Worm (Caenorhabditis elegans) whole organism, L3 larva: ENCODE measurements around the gene tbc-1.

ENCODE experiments used
- eor-1 ChIP-seq, 2 experiments: fragments of 150-350 bp; optimal IDR thresholded peaks; 2 replicates each; lab custom pipeline; 2014 to 2018; ENCODE audit warnings: missing biosample characterization in 2 of 2, missing genetic modification characterization in 2 of 2
- lin-39 ChIP-seq: fragments of 150-350 bp; optimal IDR thresholded peaks from 2 replicates; lab custom pipeline; 2018; ENCODE audit warnings: missing biosample characterization, missing genetic modification reagents, missing genetic modification characterization

ce11 chrX:15011526-15012274 lies 41.1 kb downstream of the tbc-1 start:
- TF ChIP-seq eor-1 (tag; optimal IDR thresholded peaks at IDR 0.05; lab: Kevin White, UChicago) (no peak), lin-39 (tag; lab: Kevin White, UChicago) (no peak)
